Worm (Caenorhabditis elegans) whole organism, late embryonic: Measurements from ENCODE around the gene phf-30.

Experiments used
- C38D4.7 ChIP-seq: fragments of 200-800 bp; sonication (Bioruptor generic); optimal IDR thresholded peaks from 2 replicates; lab custom pipeline; 2018; ENCODE audit warnings: mild to moderate bottlenecking, missing genetic modification characterization, moderate library complexity, missing compliant biosample characterization
- ceh-34 ChIP-seq: sonication (generic microtip); optimal IDR thresholded peaks from 2 replicates; lab custom pipeline; 2016; ENCODE audit warnings: mild to moderate bottlenecking, missing genetic modification characterization, missing compliant biosample characterization
- nfya-1 ChIP-seq: sonication (generic microtip); optimal IDR thresholded peaks from 2 replicates; lab custom pipeline; 2017; ENCODE audit warnings: missing genetic modification characterization, mild to moderate bottlenecking, missing compliant biosample characterization, antibody characterized with exemption, moderate library complexity
- unc-86 ChIP-seq: sonication (generic microtip); optimal IDR thresholded peaks from 2 replicates; lab custom pipeline; 2016; ENCODE audit warnings: missing genetic modification characterization, missing compliant biosample characterization

DNA sequence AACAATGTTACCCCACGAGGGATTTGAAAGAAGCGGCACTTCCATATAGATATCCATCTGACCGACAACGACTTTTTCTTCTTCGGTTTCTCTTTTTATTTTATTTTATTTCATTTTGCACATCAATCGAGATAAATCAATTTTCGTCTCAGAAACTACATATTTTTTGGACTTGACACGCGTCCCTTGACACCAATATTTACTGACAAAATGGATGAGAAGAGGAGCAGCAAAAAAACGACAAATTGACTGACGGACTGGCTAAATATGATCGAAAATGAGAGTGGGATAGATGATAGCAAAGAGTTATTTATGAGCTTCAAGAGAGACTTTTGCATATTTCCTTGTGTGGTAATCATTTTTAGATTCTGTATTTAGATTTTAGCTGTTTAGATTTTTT lies 31.5 kb upstream of the phf-30 start:
- TF ChIP-seq ceh-34 (tag; lab: Kevin White, UChicago) = no peak
- no peak for TF ChIP-seq nfya-1 (tag; lab: Kevin White, UChicago)
- TF ChIP-seq C38D4.7 = no peak
- TF ChIP-seq unc-86 = no peak
